Worm (Caenorhabditis elegans): ENCODE results near the gene wdr-83.

DNA sequence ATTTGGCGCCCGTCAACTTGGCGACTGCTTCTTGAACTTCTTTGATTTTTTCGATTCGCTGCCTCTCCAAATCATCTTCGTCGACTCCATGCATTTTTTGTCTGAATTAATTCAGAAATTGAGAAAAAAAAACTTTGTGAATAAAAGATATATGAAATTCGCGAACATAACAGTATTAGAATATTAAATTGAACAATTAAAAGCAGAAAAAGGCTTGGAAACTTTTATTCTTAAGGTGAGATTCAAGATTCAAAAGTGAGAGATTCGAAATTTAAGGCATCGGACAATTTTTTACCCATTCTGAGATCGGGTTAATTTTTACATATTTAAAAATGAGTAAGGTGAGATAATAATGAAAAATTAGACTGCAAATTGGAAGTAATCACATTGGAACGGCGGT lies 2.4 kb upstream of the wdr-83 start, which contains the start of gene F33G12.3:
- TF ChIP-seq nhr-11 (tag; optimal IDR thresholded peaks at IDR 0.05): no peak
- TF ChIP-seq unc-39 (tag; optimal IDR thresholded peaks at IDR 0.05): no peak
- no peak for TF ChIP-seq php-3 (GFP tag; IDR thresholded peaks at IDR 0.05)
- TF ChIP-seq dmd-8 (GFP tag; IDR thresholded peaks at IDR 0.05): no peak
- TF ChIP-seq lin-39 (tag; optimal IDR thresholded peaks at IDR 0.05): no peak
- TF ChIP-seq ces-1 (GFP tag; optimal IDR thresholded peaks at IDR 0.05): no peak
- no peak for TF ChIP-seq snpc-4 (tag; optimal IDR thresholded peaks at IDR 0.05)
- no peak for TF ChIP-seq nhr-111 (GFP tag; optimal IDR thresholded peaks at IDR 0.05)
- no peak for TF ChIP-seq ceh-82 (tag; optimal IDR thresholded peaks at IDR 0.05)

Data from whole organism, L4 larva.